Fruit fly (Drosophila melanogaster) whole organism, prepupa: ENCODE measurements around the gene Bdp1.

ENCODE experiments used
- Blimp-1 ChIP-seq: fragments of 200-800 bp; sonication (Bioruptor generic); optimal IDR thresholded peaks from 3 replicates; lab custom pipeline; 2017; ENCODE audit warnings: missing biosample characterization, missing genetic modification characterization, mild to moderate bottlenecking, moderate library complexity, missing genetic modification reagents
- CG6808 ChIP-seq: fragments of 200-800 bp; sonication (Bioruptor generic); optimal IDR thresholded peaks from 3 replicates; lab custom pipeline; 2017; ENCODE audit warnings: missing biosample characterization, missing genetic modification characterization, mild to moderate bottlenecking, moderate library complexity, missing genetic modification reagents
- CG8119 ChIP-seq: fragments of 200-800 bp; sonication (Bioruptor generic); IDR thresholded peaks from 3 replicates; pipeline ENCODE4 v1.3.6; 2022; ENCODE audit warnings: missing biosample characterization, missing genetic modification characterization
- Gug ChIP-seq: fragments of 200-800 bp; sonication (Bioruptor generic); IDR thresholded peaks from 2 replicates; pipeline ENCODE4 v1.3.6; 2022; ENCODE audit warnings: missing biosample characterization, missing genetic modification characterization
- Hr39 ChIP-seq: fragments of 200-800 bp; sonication (Bioruptor generic); optimal IDR thresholded peaks from 2 replicates; lab custom pipeline; 2016; ENCODE audit warnings: missing biosample characterization, missing genetic modification characterization
- OdsH ChIP-seq: fragments of 200-800 bp; sonication (Bioruptor generic); optimal IDR thresholded peaks from 3 replicates; lab custom pipeline; 2016; ENCODE audit warnings: missing biosample characterization, missing genetic modification characterization
- Sox102F ChIP-seq: fragments of 200-800 bp; sonication (Bioruptor generic); optimal IDR thresholded peaks from 2 replicates; lab custom pipeline; 2016; ENCODE audit warnings: missing biosample characterization, mild to moderate bottlenecking, missing genetic modification characterization
- acj6 ChIP-seq: fragments of 200-800 bp; sonication (Bioruptor generic); optimal IDR thresholded peaks from 3 replicates; lab custom pipeline; 2016; ENCODE audit warnings: missing biosample characterization, missing genetic modification characterization
- net ChIP-seq: fragments of 200-800 bp; sonication (Bioruptor generic); optimal IDR thresholded peaks from 3 replicates; lab custom pipeline; 2016; ENCODE audit warnings: missing biosample characterization, missing genetic modification characterization
- pdm3 ChIP-seq: fragments of 200-800 bp; sonication (Bioruptor generic); optimal IDR thresholded peaks from 3 replicates; lab custom pipeline; 2016; ENCODE audit warnings: missing biosample characterization, missing genetic modification characterization

DNA sequence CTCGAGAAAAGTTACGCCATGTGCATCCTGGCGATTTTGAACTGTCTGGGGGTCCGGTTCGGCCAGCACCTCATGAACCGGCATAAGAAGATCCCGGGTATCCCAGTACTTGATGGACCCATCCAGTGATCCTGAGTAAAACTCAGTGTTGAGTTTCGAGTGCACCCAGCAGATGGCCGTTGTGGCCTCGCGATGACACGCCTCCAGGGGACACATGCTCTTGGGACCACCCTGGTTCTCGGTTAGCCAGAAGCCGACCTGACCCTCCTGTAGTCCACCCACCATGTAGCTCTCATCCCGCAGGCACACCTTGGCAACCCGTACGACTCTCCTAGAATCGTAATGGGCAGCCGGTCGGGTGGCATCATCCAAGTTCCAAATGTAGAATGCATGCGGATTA, 23.7 kb upstream of the Bdp1 start:
- TF ChIP-seq pdm3 (GFP tag; lab: Kevin White, UChicago), result no peak
- TF ChIP-seq CG8119, result no peak
- TF ChIP-seq Hr39 (GFP tag; lab: Kevin White, UChicago), result no peak
- no peak for TF ChIP-seq Gug (GFP tag; lab: Robert Waterston, UW)
- TF ChIP-seq Blimp-1 (GFP tag; lab: Kevin White, UChicago), result no peak
- no peak for TF ChIP-seq net (GFP tag; lab: Kevin White, UChicago)
- no peak for TF ChIP-seq OdsH (GFP tag; lab: Kevin White, UChicago)
- no peak for TF ChIP-seq acj6
- TF ChIP-seq Sox102F (GFP tag; lab: Kevin White, UChicago), result no peak
- no peak for TF ChIP-seq CG6808 (GFP tag; lab: Kevin White, UChicago)
